Worm (Caenorhabditis elegans): ENCODE results near the gene fipr-17.
"Not testable (repeated sequence)": the region's sequence is repeated elsewhere in the genome, so short reads cannot be mapped to it uniquely, and the experiment has no call there.

- not testable (repeated sequence) for TF ChIP-seq ama-1 (optimal IDR thresholded peaks at IDR 0.05); nhr-232 (tag; optimal IDR thresholded peaks at IDR 0.05); gmeb-2 (tag; optimal IDR thresholded peaks at IDR 0.05)
These were observed 21.9 kb upstream of the fipr-17 start, which contains the start of gene Y48A6B.8 for ce11 chrIII:11029337-11029736.

Measured in whole organism, late embryonic.